Worm (Caenorhabditis elegans) whole organism, L4/young adult: ENCODE measurements around the gene ceh-38.

Experiments used
- W03F9.2 ChIP-seq: fragments of 150-350 bp; optimal IDR thresholded peaks from 2 replicates; lab custom pipeline; 2014; ENCODE audit warnings: missing biosample characterization, missing genetic modification characterization
- dao-5 ChIP-seq: sonication (generic microtip); optimal IDR thresholded peaks from 2 replicates; lab custom pipeline; 2016; ENCODE audit warnings: missing genotype, missing genetic modification characterization, moderate library complexity, missing compliant biosample characterization
- him-1 ChIP-seq: sonication (generic microtip); optimal IDR thresholded peaks from 2 replicates; lab custom pipeline; 2016; ENCODE audit warnings: missing genotype, missing genetic modification reagents, missing genetic modification characterization, missing compliant biosample characterization

ceh-38 gene

DNA sequence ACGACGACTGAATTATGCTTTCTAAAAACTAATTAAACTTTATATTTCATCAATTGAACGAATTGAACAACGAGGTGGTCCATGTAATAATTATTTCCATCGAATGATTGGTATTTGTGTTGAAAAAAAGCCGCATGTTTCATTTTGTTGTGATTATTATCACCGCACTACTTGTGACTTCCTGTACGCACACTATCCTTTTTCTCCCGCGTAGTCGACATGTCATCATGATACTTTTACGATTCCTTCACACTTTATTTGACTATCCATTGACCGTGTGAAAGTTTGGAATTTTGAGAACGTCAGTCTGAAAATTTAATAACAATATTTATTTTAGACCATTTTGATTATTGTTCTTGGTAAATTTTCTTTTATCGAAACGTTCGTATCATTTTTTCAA, 23.7 kb upstream of the ceh-38 start, which contains the start of gene F22D3.4:
F22D3.4 (minus strand) TSS at position 1 of the 400 bp plus-strand sequence.
- TF ChIP-seq W03F9.2 (no peak), him-1 (tag; lab: Kevin White, UChicago) (no peak), dao-5 (tag; lab: Kevin White, UChicago) (no peak)

DNA sequence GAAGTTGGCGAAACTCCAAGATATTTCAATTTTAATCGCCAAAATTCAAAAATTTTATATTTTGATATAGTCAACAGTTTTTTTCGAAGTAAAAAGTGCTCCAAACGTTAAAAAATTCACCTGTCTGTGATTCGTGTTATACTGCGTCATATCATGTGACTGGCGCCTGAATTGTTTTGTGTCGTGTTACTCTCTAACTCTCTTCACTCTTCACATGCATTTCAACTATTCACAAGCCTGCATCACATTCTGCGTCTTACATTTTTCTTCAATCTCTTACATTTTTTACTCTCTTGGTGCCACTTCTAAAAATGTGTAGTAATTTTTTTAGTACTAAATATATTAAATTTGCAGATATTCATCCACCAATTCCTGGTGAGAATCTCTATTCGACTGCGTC, 22.9 kb upstream of the ceh-38 start, which contains the start of gene flcn-1:
flcn-1 (plus strand) TSS at position 348 of the 400 bp plus-strand sequence.
- no peak for TF ChIP-seq him-1 (tag; lab: Kevin White, UChicago)
- TF ChIP-seq W03F9.2 = no peak
- TF ChIP-seq dao-5 (tag; lab: Kevin White, UChicago) = no peak

DNA sequence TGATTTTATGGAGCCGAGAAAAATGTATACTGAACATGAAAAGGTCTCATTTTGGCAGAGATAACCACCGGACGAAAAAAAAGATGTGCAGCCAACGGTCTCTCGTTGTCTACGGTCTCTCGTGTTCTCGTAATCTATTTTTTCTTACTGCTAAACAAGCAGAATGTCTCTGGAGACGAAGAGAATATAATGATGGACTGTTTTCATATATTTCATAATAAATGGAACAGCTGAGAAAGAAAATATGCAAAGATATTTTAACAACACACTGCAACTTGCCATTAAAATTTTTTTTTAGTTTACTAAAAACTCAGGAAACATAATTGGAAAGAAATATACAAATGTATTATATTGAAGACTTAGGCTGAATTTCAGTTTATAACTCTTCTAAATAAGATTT, 21.3 kb upstream of the ceh-38 start:
- TF ChIP-seq W03F9.2 (no peak), dao-5 (tag; lab: Kevin White, UChicago) (no peak), him-1 (tag; lab: Kevin White, UChicago) (no peak)

DNA sequence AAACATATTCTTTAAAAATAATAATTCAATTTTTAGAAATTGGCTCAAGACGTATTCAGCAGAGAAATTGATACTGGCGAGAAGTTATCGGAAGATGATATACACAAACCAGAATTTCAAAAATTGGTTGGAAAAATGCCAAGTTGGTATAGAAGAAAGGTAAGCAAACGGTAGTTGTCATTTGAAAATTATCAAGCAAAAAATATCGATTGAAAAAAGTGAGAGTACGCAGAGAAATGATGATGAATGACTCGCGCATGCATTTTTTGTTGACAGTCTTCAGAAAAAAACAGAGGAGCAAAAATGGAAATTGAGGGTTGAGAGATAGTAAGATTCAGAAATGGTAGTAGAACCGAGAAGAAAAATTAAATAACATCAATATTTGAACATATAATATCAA, 18.3 kb upstream of the ceh-38 start:
- TF ChIP-seq dao-5 (tag; lab: Kevin White, UChicago) = no peak
- TF ChIP-seq W03F9.2 = no peak

DNA sequence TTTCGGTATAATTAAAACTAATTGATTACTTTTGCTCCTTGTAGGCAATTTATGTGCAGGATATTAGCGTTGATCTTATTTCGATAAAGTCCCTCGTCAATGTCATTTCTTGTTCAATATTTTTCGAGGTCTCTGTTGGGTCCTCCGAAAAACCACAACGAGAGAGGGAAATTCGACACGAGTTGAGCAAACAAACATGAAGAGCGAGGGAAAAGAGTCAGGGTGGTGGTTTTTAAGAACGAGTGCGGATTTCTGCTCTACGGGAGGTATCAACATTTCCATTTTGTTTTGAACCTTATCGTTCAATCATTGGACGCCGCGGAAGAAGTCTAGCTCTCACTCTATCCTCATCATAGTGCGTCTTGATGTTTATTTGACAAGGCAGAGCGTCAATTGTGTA, 16.6 kb upstream of the ceh-38 start:
- TF ChIP-seq W03F9.2 (no peak), him-1 (tag; lab: Kevin White, UChicago) (no peak), dao-5 (tag; lab: Kevin White, UChicago) (no peak)

DNA sequence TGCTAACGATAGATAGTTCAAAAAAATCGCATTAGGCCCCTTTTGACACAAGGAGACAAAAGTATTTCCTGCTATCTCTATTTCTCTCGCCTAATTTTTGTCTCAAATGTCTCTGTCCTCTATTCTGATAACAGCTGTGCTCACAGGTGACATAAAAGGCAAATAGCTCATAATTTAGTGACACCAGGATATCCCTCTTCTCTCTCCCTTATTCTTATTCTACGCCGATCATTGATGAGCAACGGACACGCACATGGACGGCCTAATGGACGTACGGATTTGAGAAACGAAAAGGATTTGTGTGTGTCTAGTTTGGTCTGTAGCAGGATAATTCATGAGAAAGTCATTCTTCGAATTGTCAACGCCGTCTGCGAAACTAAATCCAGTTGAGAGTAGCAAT, 15.4 kb upstream of the ceh-38 start:
- no peak for TF ChIP-seq dao-5 (tag; lab: Kevin White, UChicago)
- no peak for TF ChIP-seq W03F9.2
- TF ChIP-seq him-1 (tag; lab: Kevin White, UChicago) = no peak

DNA sequence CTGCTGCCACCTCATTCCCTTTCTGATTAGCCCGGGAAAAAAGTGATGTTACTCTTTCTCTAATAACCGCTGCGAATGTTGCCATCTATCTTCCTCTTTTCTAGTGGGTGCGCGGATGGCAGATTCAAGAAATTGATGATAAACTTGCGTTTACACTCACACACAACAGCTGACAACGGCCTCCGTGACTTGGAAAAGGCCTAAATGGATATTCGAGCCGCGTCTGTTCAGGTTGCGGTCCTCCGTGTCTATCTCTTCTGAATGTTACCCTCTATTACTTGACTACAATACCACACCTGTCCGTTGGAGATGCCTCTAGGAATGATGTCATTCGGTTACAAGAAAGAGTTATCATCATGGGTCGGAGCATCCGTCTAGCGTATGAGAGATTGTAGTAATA, 14.8 kb upstream of the ceh-38 start:
- no peak for TF ChIP-seq him-1 (tag; lab: Kevin White, UChicago)
- no peak for TF ChIP-seq dao-5 (tag; lab: Kevin White, UChicago)
- TF ChIP-seq W03F9.2 = no peak

DNA sequence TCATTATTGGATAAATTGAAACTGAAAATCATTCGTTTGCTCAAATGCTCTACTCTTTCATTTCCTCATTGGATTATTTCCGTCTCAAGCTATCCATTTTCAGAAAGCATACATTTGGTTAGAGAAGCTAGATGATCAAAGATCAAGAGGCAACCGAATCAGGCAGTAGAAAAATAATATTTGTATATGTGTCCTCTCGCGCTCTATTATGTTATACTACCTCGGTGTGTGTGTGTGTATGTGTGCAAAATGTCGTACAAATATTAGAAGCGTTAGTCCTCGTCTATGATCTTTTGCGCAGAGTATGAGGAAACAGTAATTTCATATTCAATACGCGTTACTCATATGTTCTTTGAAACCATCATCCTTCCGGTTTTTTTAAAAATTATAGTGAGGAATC, 14.3 kb upstream of the ceh-38 start:
- TF ChIP-seq him-1 (tag; lab: Kevin White, UChicago) (no peak), dao-5 (tag; lab: Kevin White, UChicago) (no peak), W03F9.2 (no peak)

DNA sequence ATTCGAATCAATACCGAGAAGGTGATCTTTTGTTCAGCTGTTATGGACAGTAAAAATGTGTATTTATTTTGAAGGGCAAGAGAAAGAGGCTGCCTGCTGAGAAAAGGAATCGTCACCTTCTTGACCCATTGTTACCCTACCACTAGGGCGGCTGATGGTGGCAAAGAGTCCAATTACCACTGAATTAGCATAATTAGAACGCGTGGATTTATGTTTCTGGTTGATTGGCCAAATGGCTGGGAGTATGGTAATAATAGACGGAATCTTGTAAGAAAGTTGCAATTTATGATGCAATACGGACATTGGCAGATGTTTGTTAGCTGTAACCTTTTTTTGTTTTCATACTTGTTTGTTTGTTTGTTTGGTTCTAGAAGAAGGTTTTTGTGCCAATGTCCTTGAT, 11.5 kb upstream of the ceh-38 start:
- TF ChIP-seq W03F9.2 (no peak), him-1 (tag; lab: Kevin White, UChicago) (no peak), dao-5 (tag; lab: Kevin White, UChicago) (no peak)

DNA sequence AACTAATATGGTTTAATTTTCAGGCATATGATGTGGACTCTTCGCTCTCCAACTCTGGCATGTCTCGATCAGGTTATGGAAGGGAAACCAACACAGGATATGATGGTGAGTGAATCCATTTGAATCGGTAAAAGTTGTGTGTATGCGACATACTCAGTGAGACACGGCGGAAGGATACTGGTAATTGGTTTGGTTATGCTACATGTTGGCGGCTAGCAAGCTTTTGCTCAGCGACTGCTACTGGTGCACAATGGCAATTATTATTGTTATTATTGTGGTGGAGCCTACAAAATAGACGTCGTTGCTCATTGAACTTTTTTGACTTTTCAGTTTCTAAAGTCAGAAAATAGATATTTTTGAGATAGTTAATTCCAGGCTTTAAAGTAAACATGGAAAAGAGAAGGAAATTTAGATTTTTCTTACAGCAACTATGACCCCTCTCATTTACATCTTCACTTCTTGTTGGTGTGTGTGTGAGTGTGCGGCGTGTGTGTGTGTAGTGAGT, 10.5 kb upstream of the ceh-38 start:
- no peak for TF ChIP-seq him-1 (tag; lab: Kevin White, UChicago)
- no peak for TF ChIP-seq W03F9.2
- TF ChIP-seq dao-5 (tag; lab: Kevin White, UChicago) = no peak

DNA sequence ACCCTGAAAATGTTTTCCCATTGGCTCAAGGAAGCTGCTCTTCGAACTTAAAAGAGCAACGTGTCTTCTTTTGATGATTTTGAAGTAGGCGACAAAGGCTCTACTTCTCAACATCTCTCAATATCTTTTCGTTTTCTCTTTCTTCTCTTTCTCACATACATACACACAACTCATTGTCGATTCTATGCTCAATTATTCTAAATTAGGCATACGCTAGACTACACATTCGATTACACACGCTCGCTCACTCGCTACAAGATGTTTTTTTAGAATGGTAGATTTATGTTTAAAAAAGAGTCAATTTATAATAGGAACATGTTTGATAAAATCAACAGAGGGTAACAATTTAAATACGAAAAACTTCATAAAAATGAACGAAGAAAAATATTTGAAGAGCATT, 9.8 kb upstream of the ceh-38 start:
- TF ChIP-seq W03F9.2 = no peak
- no peak for TF ChIP-seq him-1 (tag; lab: Kevin White, UChicago)
- TF ChIP-seq dao-5 (tag; lab: Kevin White, UChicago) = no peak

DNA sequence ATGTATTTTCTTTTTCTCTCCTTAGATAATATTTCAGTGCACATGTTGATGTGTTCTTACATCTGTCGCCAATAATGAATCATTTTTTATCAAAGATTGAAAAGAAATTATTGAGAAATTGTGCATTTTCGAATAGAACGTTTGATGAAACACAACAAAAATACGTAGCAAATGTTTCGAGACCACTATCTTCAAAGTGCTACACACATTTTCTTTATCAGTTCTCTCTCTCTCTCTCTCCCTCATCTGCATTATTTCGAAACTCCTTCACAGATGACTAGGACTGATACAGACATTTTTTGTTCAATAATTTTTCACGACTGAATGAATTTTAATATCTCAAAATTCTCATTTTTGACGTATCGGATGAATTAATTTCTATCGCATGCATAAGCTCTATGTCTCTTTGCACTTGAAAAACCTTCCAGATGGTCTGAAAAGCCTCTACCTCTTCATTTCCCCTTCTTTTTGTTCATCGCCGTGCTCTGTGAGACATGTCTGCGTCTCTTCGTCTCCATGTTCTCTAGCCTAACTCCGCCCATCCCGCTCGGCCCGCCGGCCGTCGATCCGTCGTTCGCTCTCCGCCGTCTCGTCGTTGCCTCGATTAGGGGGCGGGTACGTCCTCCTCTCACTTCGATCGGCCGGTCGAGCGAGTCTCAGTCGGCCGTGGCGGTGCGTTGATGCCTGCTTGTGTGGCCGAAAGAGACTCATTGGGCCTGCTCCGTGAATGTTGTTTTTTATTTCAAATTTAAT, 7.9 kb upstream of the ceh-38 start:
- no peak for TF ChIP-seq dao-5 (tag; lab: Kevin White, UChicago)
- peak; percentile 33 for TF ChIP-seq him-1 (tag; lab: Kevin White, UChicago)

DNA sequence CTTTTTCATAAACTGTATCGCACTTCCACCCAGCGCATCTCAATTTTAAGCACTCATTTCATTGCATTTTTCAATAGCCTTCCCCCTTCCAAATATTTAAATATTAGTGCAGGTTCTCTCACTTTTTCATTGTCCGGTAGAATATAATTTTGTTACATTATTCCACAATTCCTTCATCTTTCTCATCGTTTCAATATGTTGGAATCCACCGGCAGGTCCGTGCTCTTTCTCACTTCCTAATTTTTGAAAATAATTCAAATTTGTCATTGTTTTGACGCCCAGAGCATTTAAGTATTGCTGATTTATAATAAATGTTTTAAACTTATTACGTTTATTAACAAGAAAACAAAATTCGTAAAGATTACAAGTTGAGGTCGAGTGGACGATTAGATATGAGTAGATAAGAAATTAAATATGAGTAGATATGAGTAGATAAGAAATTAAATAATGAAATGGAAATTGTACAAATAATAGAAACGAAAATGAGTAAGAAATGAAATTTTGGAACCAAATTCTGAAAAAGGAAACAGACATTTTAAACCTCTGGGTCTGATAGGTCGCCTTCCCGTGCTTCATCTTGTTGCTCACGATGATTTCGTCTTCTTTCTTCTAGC, 3.9 kb downstream of the ceh-38 start:
- TF ChIP-seq him-1 (tag; lab: Kevin White, UChicago) (no peak), W03F9.2 (no peak), dao-5 (tag; lab: Kevin White, UChicago) (no peak)

DNA sequence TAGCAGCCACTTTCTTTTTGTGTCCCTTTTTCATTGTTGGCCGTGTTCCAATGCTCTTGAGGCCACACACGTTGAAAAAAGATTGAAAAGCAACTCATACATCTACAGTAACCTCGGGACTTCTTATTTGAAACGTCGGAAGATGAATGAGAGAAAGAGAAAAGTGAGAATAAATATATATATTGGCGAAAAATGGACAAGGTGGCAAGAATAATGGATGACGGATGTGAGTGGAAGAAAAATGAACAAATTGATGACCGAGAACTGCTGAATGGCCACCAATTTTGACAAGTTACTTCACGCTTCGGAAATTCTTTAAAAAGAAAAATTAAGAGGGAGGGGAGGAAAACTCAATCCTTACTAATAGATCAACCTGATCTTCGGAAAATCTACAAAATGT, 6.8 kb downstream of the ceh-38 start:
- no peak for TF ChIP-seq W03F9.2
- TF ChIP-seq him-1 (tag; lab: Kevin White, UChicago) = no peak
- TF ChIP-seq dao-5 (tag; lab: Kevin White, UChicago) = no peak
